Worm (Caenorhabditis elegans) whole organism, L4 larva: Measurements from ENCODE around the gene K07C5.3.

Experiments
- ceh-28 ChIP-seq: fragments of 150-350 bp; optimal IDR thresholded peaks from 2 replicates; lab custom pipeline; 2014; ENCODE audit warnings: missing biosample characterization, missing genetic modification reagents, missing genetic modification characterization
- ceh-82 ChIP-seq: sonication (generic microtip); optimal IDR thresholded peaks from 2 replicates; lab custom pipeline; 2017; ENCODE audit warnings: missing biosample characterization, missing genetic modification characterization
- lin-15B ChIP-seq: fragments of 150-350 bp; sonication (generic microtip); optimal IDR thresholded peaks from 3 replicates; lab custom pipeline; 2014; ENCODE audit warnings: missing biosample characterization, missing genetic modification characterization
- lin-38 ChIP-seq: fragments of 200-800 bp; sonication (Bioruptor generic); IDR thresholded peaks from 2 replicates; pipeline ENCODE4 v1.3.6; 2022; ENCODE audit warnings: missing genetic modification reagents, missing genetic modification characterization, missing compliant biosample characterization
- nhr-11 ChIP-seq: fragments of 150-350 bp; optimal IDR thresholded peaks from 2 replicates; lab custom pipeline; 2014; ENCODE audit warnings: missing biosample characterization, missing genetic modification characterization
- nhr-41 ChIP-seq: fragments of 200-800 bp; sonication (Bioruptor generic); IDR thresholded peaks from 2 replicates; pipeline ENCODE4 v1.3.6; 2022; ENCODE audit warnings: missing genetic modification reagents, missing genetic modification characterization, missing compliant biosample characterization
- nhr-48 ChIP-seq: sonication (generic microtip); optimal IDR thresholded peaks from 2 replicates; lab custom pipeline; 2016; ENCODE audit warnings: mild to moderate bottlenecking, missing genetic modification characterization, missing compliant biosample characterization
- nhr-77 ChIP-seq: fragments of 150-350 bp; optimal IDR thresholded peaks from 2 replicates; lab custom pipeline; 2014; ENCODE audit warnings: missing biosample characterization, missing genetic modification characterization
- sdz-12 ChIP-seq: fragments of 200-800 bp; sonication (Bioruptor generic); optimal IDR thresholded peaks from 2 replicates; lab custom pipeline; 2018; ENCODE audit warnings: mild to moderate bottlenecking, missing genetic modification characterization, missing compliant biosample characterization
- tag-97 ChIP-seq: fragments of 200-800 bp; sonication (Bioruptor generic); IDR thresholded peaks from 2 replicates; pipeline ENCODE4 v1.3.6; 2022; ENCODE audit warnings: missing genetic modification characterization, missing compliant biosample characterization

ce11 chrV:10350054-10350453 lies 7.2 kb downstream of the K07C5.3 start, which contains the start of gene K07C5.9:
- no peak for TF ChIP-seq sdz-12 (GFP tag; lab: Kevin White, UChicago)
- no peak for TF ChIP-seq nhr-41
- no peak for TF ChIP-seq ceh-28 (tag; lab: Kevin White, UChicago)
- no peak for TF ChIP-seq ceh-82
- TF ChIP-seq lin-15B (tag; lab: Kevin White, UChicago) = no peak
- 0 out of 2 replicates have a peak, but pooled peaks have one; percentile 10 for TF ChIP-seq lin-38
- TF ChIP-seq nhr-77 = no peak
- no peak for TF ChIP-seq nhr-48
- no peak for TF ChIP-seq nhr-11 (tag; lab: Kevin White, UChicago)
- TF ChIP-seq tag-97 = no peak
